Worm (Caenorhabditis elegans) whole organism, L4 larva: Measurements from ENCODE around the gene AH9.4.

Source experiments
- F37D6.2 ChIP-seq: sonication (generic microtip); optimal IDR thresholded peaks from 2 replicates; lab custom pipeline; 2016; ENCODE audit warnings: mild to moderate bottlenecking, missing genetic modification characterization, missing compliant biosample characterization
- ama-1 ChIP-seq: fragments of 150-350 bp; optimal IDR thresholded peaks from 2 replicates; lab custom pipeline; 2014; ENCODE audit warnings: inconsistent platforms, mixed read lengths
- ceh-82 ChIP-seq: sonication (generic microtip); optimal IDR thresholded peaks from 2 replicates; lab custom pipeline; 2017; ENCODE audit warnings: missing biosample characterization, missing genetic modification characterization
- dpl-1 ChIP-seq: fragments of 150-350 bp; optimal IDR thresholded peaks from 2 replicates; lab custom pipeline; 2014; ENCODE audit warnings: missing biosample characterization, missing genetic modification reagents, missing genetic modification characterization
- fkh-10 ChIP-seq: fragments of 150-350 bp; optimal IDR thresholded peaks from 2 replicates; lab custom pipeline; 2014; ENCODE audit warnings: missing biosample characterization, missing genetic modification reagents, missing genetic modification characterization
- hlh-11 ChIP-seq: fragments of 200-800 bp; sonication (Bioruptor generic); optimal IDR thresholded peaks from 2 replicates; lab custom pipeline; 2018; ENCODE audit warnings: mild to moderate bottlenecking, missing genetic modification characterization, missing compliant biosample characterization
- lin-39 ChIP-seq: fragments of 150-350 bp; optimal IDR thresholded peaks from 2 replicates; lab custom pipeline; 2014; ENCODE audit warnings: missing biosample characterization, missing genetic modification reagents, missing genetic modification characterization
- nhr-6 ChIP-seq: fragments of 150-350 bp; optimal IDR thresholded peaks from 2 replicates; lab custom pipeline; 2014; ENCODE audit warnings: missing biosample characterization, missing genetic modification characterization
- nhr-76 ChIP-seq: fragments of 150-350 bp; optimal IDR thresholded peaks from 2 replicates; lab custom pipeline; 2014; ENCODE audit warnings: missing biosample characterization, missing genetic modification characterization
- pha-4 ChIP-seq, 2 experiments: fragments of 150-350 bp in 1 of 2; fragments of 200-800 bp in 1 of 2; sonication (Bioruptor generic) in 1 of 2; IDR thresholded peaks in 1 of 2; optimal IDR thresholded peaks in 1 of 2; 2 replicates each; pipeline versions ENCODE4 v1.3.6 to Lab custom; 2014 to 2022; ENCODE audit warnings: missing genetic modification characterization in 2 of 2, missing genetic modification reagents in 2 of 2, missing biosample characterization in 1 of 2, missing compliant biosample characterization in 1 of 2
- pqm-1 ChIP-seq: sonication (generic microtip); optimal IDR thresholded peaks from 2 replicates; lab custom pipeline; 2017; ENCODE audit warnings: missing biosample characterization, missing genetic modification characterization

- TF ChIP-seq lin-39 (tag; lab: Kevin White, UChicago) (no peak), nhr-6 (no peak), pha-4 (GFP tag; IDR thresholded peaks at IDR 0.05; lab: Robert Waterston, UW) (no peak), pha-4 (tag; optimal IDR thresholded peaks at IDR 0.05; lab: Kevin White, UChicago) (no peak), fkh-10 (no peak), nhr-76 (tag; lab: Kevin White, UChicago) (no peak), F37D6.2 (no peak), hlh-11 (tag; lab: Kevin White, UChicago) (no peak), ceh-82 (tag; lab: Kevin White, UChicago) (no peak), pqm-1 (tag; lab: Kevin White, UChicago) (no peak), ama-1 (lab: Kevin White, UChicago) (no peak), dpl-1 (GFP tag; lab: Kevin White, UChicago) (no peak)
These were observed 27.2 kb downstream of the AH9.4 start, which contains the start of gene AH9.1 for ce11 chrX:2246908-2247307.
